Worm (Caenorhabditis elegans) whole organism, L2 larva: Measurements from ENCODE around the gene dnj-16.

Experiments
- C34F6.9 ChIP-seq: fragments of 150-350 bp; optimal IDR thresholded peaks from 2 replicates; lab custom pipeline; 2014; ENCODE audit warnings: missing biosample characterization, missing genetic modification characterization
- R02D3.7 ChIP-seq: fragments of 150-350 bp; optimal IDR thresholded peaks from 2 replicates; lab custom pipeline; 2014; ENCODE audit warnings: missing biosample characterization, missing genetic modification characterization
- Y55F3AM.14 ChIP-seq: fragments of 200-800 bp; sonication (Bioruptor generic); optimal IDR thresholded peaks from 2 replicates; lab custom pipeline; 2018; ENCODE audit warnings: mild to moderate bottlenecking, missing genetic modification characterization, missing compliant biosample characterization
- ZK546.5 ChIP-seq: sonication (generic microtip); optimal IDR thresholded peaks from 2 replicates; lab custom pipeline; 2017; ENCODE audit warnings: missing biosample characterization, missing genetic modification characterization
- alr-1 ChIP-seq: fragments of 150-350 bp; optimal IDR thresholded peaks from 2 replicates; lab custom pipeline; 2014; ENCODE audit warnings: missing biosample characterization, missing genetic modification characterization
- aly-2 ChIP-seq: fragments of 150-350 bp; optimal IDR thresholded peaks from 2 replicates; lab custom pipeline; 2014; ENCODE audit warnings: missing biosample characterization, missing genetic modification characterization
- ama-1 ChIP-seq: fragments of 150-350 bp; optimal IDR thresholded peaks from 2 replicates; lab custom pipeline; 2018; ENCODE audit warnings: inconsistent platforms
- blmp-1 ChIP-seq: sonication (generic microtip); optimal IDR thresholded peaks from 2 replicates; lab custom pipeline; 2017; ENCODE audit warnings: missing genetic modification characterization, mild to moderate bottlenecking, missing compliant biosample characterization, antibody characterized with exemption, moderate library complexity; ENCODE audit not compliant: insufficient read depth
- ceh-16 ChIP-seq: fragments of 150-350 bp; optimal IDR thresholded peaks from 2 replicates; lab custom pipeline; 2014; ENCODE audit warnings: missing biosample characterization, missing genetic modification characterization
- ceh-82 ChIP-seq: fragments of 150-350 bp; optimal IDR thresholded peaks from 2 replicates; lab custom pipeline; 2014; ENCODE audit warnings: missing biosample characterization, missing genetic modification characterization
- crh-2 ChIP-seq: sonication (generic microtip); optimal IDR thresholded peaks from 2 replicates; lab custom pipeline; 2017; ENCODE audit warnings: missing biosample characterization, missing genetic modification characterization
- egl-27 ChIP-seq: sonication (generic microtip); optimal IDR thresholded peaks from 3 replicates; lab custom pipeline; 2017; ENCODE audit warnings: missing biosample characterization, missing genetic modification reagents, missing genetic modification characterization
- elt-1 ChIP-seq: fragments of 150-350 bp; optimal IDR thresholded peaks from 2 replicates; lab custom pipeline; 2014; ENCODE audit warnings: missing biosample characterization, missing genetic modification characterization
- elt-3 ChIP-seq: sonication (generic microtip); optimal IDR thresholded peaks from 2 replicates; lab custom pipeline; 2017; ENCODE audit warnings: missing biosample characterization, missing genetic modification characterization
- fos-1 ChIP-seq: fragments of 150-350 bp; optimal IDR thresholded peaks from 2 replicates; lab custom pipeline; 2014; ENCODE audit warnings: missing biosample characterization, missing genetic modification characterization
- gmeb-1 ChIP-seq: fragments of 150-350 bp; optimal IDR thresholded peaks from 2 replicates; lab custom pipeline; 2014; ENCODE audit warnings: missing biosample characterization, missing genetic modification characterization
- lin-11 ChIP-seq: fragments of 150-350 bp; sonication (generic microtip); optimal IDR thresholded peaks from 2 replicates; lab custom pipeline; 2014; ENCODE audit warnings: missing biosample characterization, missing genetic modification characterization, inconsistent platforms, mixed read lengths
- lin-39 ChIP-seq: fragments of 150-350 bp; optimal IDR thresholded peaks from 2 replicates; lab custom pipeline; 2014; ENCODE audit warnings: missing biosample characterization, missing genetic modification reagents, missing genetic modification characterization
- lsy-2 ChIP-seq, 2 experiments: fragments of 150-350 bp in 1 of 2; sonication (generic microtip) in 1 of 2; optimal IDR thresholded peaks; 2 replicates each; lab custom pipeline; 2014 to 2017; ENCODE audit warnings: missing biosample characterization in 2 of 2, missing genetic modification characterization in 2 of 2
- mab-5 ChIP-seq: fragments of 150-350 bp; optimal IDR thresholded peaks from 2 replicates; lab custom pipeline; 2014; ENCODE audit warnings: missing biosample characterization, missing genetic modification characterization
- mbf-1 ChIP-seq: sonication (generic microtip); optimal IDR thresholded peaks from 2 replicates; lab custom pipeline; 2017; ENCODE audit warnings: missing biosample characterization, missing genetic modification characterization
- mdl-1 ChIP-seq, 2 experiments: fragments of 150-350 bp in 1 of 2; sonication (generic microtip) in 1 of 2; optimal IDR thresholded peaks; 2 replicates each; lab custom pipeline; 2017; ENCODE audit warnings: missing biosample characterization in 2 of 2, missing genetic modification characterization in 2 of 2
- nhr-10 ChIP-seq: sonication (generic microtip); optimal IDR thresholded peaks from 2 replicates; lab custom pipeline; 2017; ENCODE audit warnings: missing biosample characterization, missing genetic modification characterization
- nhr-11 ChIP-seq: fragments of 150-350 bp; optimal IDR thresholded peaks from 2 replicates; lab custom pipeline; 2014; ENCODE audit warnings: missing biosample characterization, missing genetic modification characterization
- nhr-12 ChIP-seq: fragments of 150-350 bp; optimal IDR thresholded peaks from 2 replicates; lab custom pipeline; 2014; ENCODE audit warnings: missing biosample characterization, missing genetic modification characterization
- nhr-129 ChIP-seq: fragments of 150-350 bp; optimal IDR thresholded peaks from 2 replicates; lab custom pipeline; 2014; ENCODE audit warnings: missing biosample characterization, missing genetic modification characterization
- nhr-21 ChIP-seq: fragments of 150-350 bp; optimal IDR thresholded peaks from 2 replicates; lab custom pipeline; 2014; ENCODE audit warnings: missing biosample characterization, missing genetic modification characterization
- nhr-23 ChIP-seq: fragments of 150-350 bp; optimal IDR thresholded peaks from 2 replicates; lab custom pipeline; 2014; ENCODE audit warnings: missing biosample characterization, missing genetic modification reagents, missing genetic modification characterization
- nhr-6 ChIP-seq: fragments of 150-350 bp; optimal IDR thresholded peaks from 2 replicates; lab custom pipeline; 2014; ENCODE audit warnings: missing biosample characterization, missing genetic modification characterization
- nhr-77 ChIP-seq: fragments of 150-350 bp; optimal IDR thresholded peaks from 2 replicates; lab custom pipeline; 2014; ENCODE audit warnings: missing biosample characterization, missing genetic modification characterization
- peb-1 ChIP-seq: fragments of 150-350 bp; optimal IDR thresholded peaks from 2 replicates; lab custom pipeline; 2014; ENCODE audit warnings: missing biosample characterization, missing genetic modification characterization
- sem-4 ChIP-seq: fragments of 150-350 bp; optimal IDR thresholded peaks from 2 replicates; lab custom pipeline; 2014; ENCODE audit warnings: missing biosample characterization, missing genetic modification reagents, missing genetic modification characterization
- sma-3 ChIP-seq: sonication (generic microtip); optimal IDR thresholded peaks from 2 replicates; lab custom pipeline; 2016; ENCODE audit warnings: missing genetic modification reagents, missing genetic modification characterization, missing compliant biosample characterization
- sma-9 ChIP-seq, 2 experiments: fragments of 150-350 bp in 1 of 2; sonication (generic microtip) in 1 of 2; optimal IDR thresholded peaks; 2 replicates each; lab custom pipeline; 2014 to 2016; ENCODE audit warnings: missing genetic modification characterization in 2 of 2, mild to moderate bottlenecking in 1 of 2, missing biosample characterization in 1 of 2, missing compliant biosample characterization in 1 of 2, missing genetic modification reagents in 1 of 2, moderate library complexity in 1 of 2
- snpc-4 ChIP-seq: fragments of 150-350 bp; optimal IDR thresholded peaks from 2 replicates; lab custom pipeline; 2014; ENCODE audit warnings: missing biosample characterization, missing genetic modification characterization
- unc-39 ChIP-seq: fragments of 150-350 bp; optimal IDR thresholded peaks from 2 replicates; lab custom pipeline; 2014; ENCODE audit warnings: missing biosample characterization, missing genetic modification characterization
- unc-55 ChIP-seq: fragments of 150-350 bp; sonication (generic microtip); optimal IDR thresholded peaks from 3 replicates; lab custom pipeline; 2014; ENCODE audit warnings: missing biosample characterization, missing genetic modification reagents, missing genetic modification characterization
- ztf-11 ChIP-seq: sonication (generic microtip); optimal IDR thresholded peaks from 2 replicates; lab custom pipeline; 2017; ENCODE audit warnings: missing biosample characterization, missing genetic modification characterization
- ztf-4 ChIP-seq: fragments of 150-350 bp; optimal IDR thresholded peaks from 2 replicates; lab custom pipeline; 2014; ENCODE audit warnings: missing biosample characterization, missing genetic modification characterization

Gene dnj-16

ce11 chrIII:4240126-4240525 is 49.2 kb downstream of the dnj-16 start:
- no peak for TF ChIP-seq ztf-11 (tag; lab: Kevin White, UChicago)
- TF ChIP-seq gmeb-1 (tag; lab: Kevin White, UChicago) = peak; percentile 38
- no peak for TF ChIP-seq unc-39 (tag; lab: Kevin White, UChicago)
- no peak for TF ChIP-seq sma-3 (GFP tag; lab: Kevin White, UChicago)
- no peak for TF ChIP-seq ceh-16 (tag; lab: Kevin White, UChicago)
- TF ChIP-seq mbf-1 = no peak
- no peak for TF ChIP-seq mab-5 (tag; lab: Kevin White, UChicago)
- no peak for TF ChIP-seq alr-1
- TF ChIP-seq sem-4 = no peak
- TF ChIP-seq ztf-4 (tag; lab: Kevin White, UChicago) = no peak
- TF ChIP-seq C34F6.9 = no peak
- no peak for TF ChIP-seq blmp-1 (tag; lab: Kevin White, UChicago)
- TF ChIP-seq ceh-82 (tag; lab: Kevin White, UChicago) = no peak
- TF ChIP-seq aly-2 (tag; lab: Kevin White, UChicago) = no peak
- TF ChIP-seq nhr-10 (tag; lab: Kevin White, UChicago) = no peak
- no peak for TF ChIP-seq nhr-129 (tag; lab: Kevin White, UChicago)
- no peak for TF ChIP-seq R02D3.7 (tag; lab: Kevin White, UChicago)
- TF ChIP-seq Y55F3AM.14 (GFP tag; lab: Kevin White, UChicago) = no peak
- peak; percentile 89 for TF ChIP-seq fos-1 (tag; lab: Kevin White, UChicago)
- no peak for TF ChIP-seq nhr-77 (tag; lab: Kevin White, UChicago)
- peak; percentile 38 for TF ChIP-seq crh-2 (tag; lab: Kevin White, UChicago)
- no peak for TF ChIP-seq mdl-1 (tag; optimal IDR thresholded peaks at IDR 0.05; lab: Kevin White, UChicago)
- TF ChIP-seq elt-3 (tag; lab: Kevin White, UChicago) = no peak
- no peak for TF ChIP-seq elt-1 (tag; lab: Kevin White, UChicago)
- no peak for TF ChIP-seq lin-39
- no peak for TF ChIP-seq nhr-6 (tag; lab: Kevin White, UChicago)
- TF ChIP-seq nhr-12 = no peak
- no peak for TF ChIP-seq ZK546.5
- no peak for TF ChIP-seq lsy-2 (tag; optimal IDR thresholded peaks at IDR 0.05; lab: Kevin White, UChicago)
- no peak for TF ChIP-seq ama-1 (lab: Kevin White, UChicago)
- TF ChIP-seq nhr-23 (tag; lab: Kevin White, UChicago) = no peak
- TF ChIP-seq sma-9 (GFP tag; optimal IDR thresholded peaks at IDR 0.05; lab: Kevin White, UChicago) = peak; percentile 32
- TF ChIP-seq sma-9 (tag; optimal IDR thresholded peaks at IDR 0.05; lab: Kevin White, UChicago) = no peak
- TF ChIP-seq peb-1 = no peak
- TF ChIP-seq nhr-21 (tag; lab: Kevin White, UChicago) = no peak

ce11 chrIII:4241181-4241580 is 50.2 kb downstream of the dnj-16 start:
- TF ChIP-seq unc-39 (tag; lab: Kevin White, UChicago) (no peak), nhr-11 (tag; lab: Kevin White, UChicago) (no peak), fos-1 (tag; lab: Kevin White, UChicago) (no peak), snpc-4 (tag; lab: Kevin White, UChicago) (no peak), lin-11 (tag; lab: Kevin White, UChicago) (no peak), nhr-129 (tag; lab: Kevin White, UChicago) (no peak), sem-4 (no peak), elt-1 (tag; lab: Kevin White, UChicago) (no peak), lin-39 (no peak), unc-55 (no peak), sma-3 (GFP tag; lab: Kevin White, UChicago) (no peak), nhr-10 (tag; lab: Kevin White, UChicago) (no peak), C34F6.9 (no peak), mab-5 (tag; lab: Kevin White, UChicago) (no peak), ama-1 (lab: Kevin White, UChicago) (no peak), crh-2 (tag; lab: Kevin White, UChicago) (no peak), nhr-23 (tag; lab: Kevin White, UChicago) (no peak)

ce11 chrIII:4242225-4242862 is 51.4 kb downstream of the dnj-16 start, which contains the start of gene F43C1.7:
Gene F43C1.7 (minus strand): TSS chrIII:4242575.
- TF ChIP-seq nhr-11 (tag; lab: Kevin White, UChicago) (no peak), egl-27 (tag; lab: Kevin White, UChicago) (no peak), nhr-129 (tag; lab: Kevin White, UChicago) (peak; percentile 64)
